Worm (Caenorhabditis elegans) whole organism, young adult: ENCODE data around the gene fahd-1.
A peak's percentile ranks its signal among the peaks of the same experiment; 100 is the strongest.

Experiments used
- C06A6.2 ChIP-seq: fragments of 200-800 bp; sonication (Bioruptor generic); conservative IDR thresholded peaks from 2 replicates; pipeline ENCODE4 v1.3.6; 2022; ENCODE audit warnings: missing genetic modification characterization, missing compliant biosample characterization
- C17E4.6 ChIP-seq: fragments of 200-800 bp; sonication (Bioruptor generic); IDR thresholded peaks from 2 replicates; pipeline ENCODE4 v1.3.6; 2022; ENCODE audit warnings: missing genetic modification reagents, missing genetic modification characterization, missing compliant biosample characterization
- F22D6.2 ChIP-seq: sonication (generic microtip); optimal IDR thresholded peaks from 2 replicates; lab custom pipeline; 2016; ENCODE audit warnings: mild to moderate bottlenecking, missing genetic modification characterization, missing compliant biosample characterization
- F39B2.1 ChIP-seq: fragments of 200-800 bp; sonication (Bioruptor generic); IDR thresholded peaks from 2 replicates; pipeline ENCODE4 v1.3.6; 2022; ENCODE audit warnings: missing genetic modification reagents, missing genetic modification characterization, missing compliant biosample characterization
- F55B11.4 ChIP-seq: sonication (generic microtip); optimal IDR thresholded peaks from 2 replicates; lab custom pipeline; 2016; ENCODE audit warnings: missing compliant biosample characterization, missing genetic modification characterization, borderline replicate concordance; ENCODE audit not compliant: insufficient read depth
- F57C9.4 ChIP-seq: sonication (generic microtip); optimal IDR thresholded peaks from 2 replicates; lab custom pipeline; 2017; ENCODE audit warnings: mild to moderate bottlenecking, missing genetic modification characterization, missing compliant biosample characterization
- K11D2.4 ChIP-seq: fragments of 200-800 bp; sonication (Bioruptor generic); IDR thresholded peaks from 2 replicates; pipeline ENCODE4 v1.3.6; 2022; ENCODE audit warnings: missing genetic modification reagents, missing genetic modification characterization, missing compliant biosample characterization
- T26A5.8 ChIP-seq: sonication (generic microtip); optimal IDR thresholded peaks from 2 replicates; lab custom pipeline; 2016; ENCODE audit warnings: missing genetic modification characterization, missing compliant biosample characterization
- Y67H2A.10 ChIP-seq: fragments of 200-800 bp; sonication (Bioruptor generic); conservative IDR thresholded peaks from 2 replicates; pipeline ENCODE4 v1.3.6; 2022; ENCODE audit warnings: missing genetic modification reagents, missing genetic modification characterization, missing compliant biosample characterization
- Y95B8A.8 ChIP-seq: fragments of 200-800 bp; sonication (Bioruptor generic); IDR thresholded peaks from 2 replicates; pipeline ENCODE4 v1.3.6; 2022; ENCODE audit warnings: missing genetic modification reagents, missing genetic modification characterization, missing compliant biosample characterization
- ZK185.1 ChIP-seq: sonication (generic microtip); optimal IDR thresholded peaks from 2 replicates; lab custom pipeline; 2016; ENCODE audit warnings: mild to moderate bottlenecking, missing genetic modification characterization, missing compliant biosample characterization; ENCODE audit not compliant: poor library complexity, severe bottlenecking
- bed-1 ChIP-seq: fragments of 200-800 bp; sonication (Bioruptor generic); IDR thresholded peaks from 2 replicates; pipeline ENCODE4 v1.3.6; 2022; ENCODE audit warnings: missing genetic modification reagents, missing genetic modification characterization, missing compliant biosample characterization
- ccch-3 ChIP-seq: fragments of 200-800 bp; sonication (Bioruptor generic); optimal IDR thresholded peaks from 2 replicates; lab custom pipeline; 2018; ENCODE audit warnings: mild to moderate bottlenecking, missing genetic modification characterization, missing compliant biosample characterization
- ceh-27 ChIP-seq: fragments of 200-800 bp; sonication (Bioruptor generic); optimal IDR thresholded peaks from 2 replicates; lab custom pipeline; 2018; ENCODE audit warnings: mild to moderate bottlenecking, missing genetic modification characterization, moderate library complexity, missing compliant biosample characterization
- ceh-58 ChIP-seq: fragments of 200-800 bp; sonication (Bioruptor generic); IDR thresholded peaks from 2 replicates; pipeline ENCODE4 v1.3.6; 2022; ENCODE audit warnings: missing genetic modification characterization, missing compliant biosample characterization
- ceh-91 ChIP-seq: fragments of 200-800 bp; sonication (Bioruptor generic); IDR thresholded peaks from 2 replicates; pipeline ENCODE4 v1.3.6; 2022; ENCODE audit warnings: missing genetic modification reagents, missing genetic modification characterization, missing compliant biosample characterization
- die-1 ChIP-seq: sonication (generic microtip); optimal IDR thresholded peaks from 2 replicates; lab custom pipeline; 2016; ENCODE audit warnings: missing genotype, mild to moderate bottlenecking, missing genetic modification characterization, missing compliant biosample characterization
- dpff-1 ChIP-seq: sonication (generic microtip); optimal IDR thresholded peaks from 2 replicates; lab custom pipeline; 2017; ENCODE audit warnings: mild to moderate bottlenecking, missing genetic modification characterization, missing compliant biosample characterization
- efl-1 ChIP-seq: fragments of 150-350 bp; optimal IDR thresholded peaks from 2 replicates; lab custom pipeline; 2014; ENCODE audit warnings: missing biosample characterization, missing genetic modification reagents, missing genetic modification characterization
- ekl-4 ChIP-seq: fragments of 200-800 bp; sonication (Bioruptor generic); IDR thresholded peaks from 2 replicates; pipeline ENCODE4 v1.3.6; 2022; ENCODE audit warnings: missing genetic modification reagents, missing genetic modification characterization, missing compliant biosample characterization
- fkh-3 ChIP-seq: sonication (generic microtip); optimal IDR thresholded peaks from 2 replicates; lab custom pipeline; 2016; ENCODE audit warnings: mild to moderate bottlenecking, missing genetic modification characterization, missing compliant biosample characterization
- gei-17 ChIP-seq: fragments of 200-800 bp; sonication (Bioruptor generic); optimal IDR thresholded peaks from 2 replicates; lab custom pipeline; 2018; ENCODE audit warnings: mild to moderate bottlenecking, missing genetic modification characterization, missing compliant biosample characterization
- hmg-1.2 ChIP-seq: fragments of 200-800 bp; sonication (Bioruptor generic); IDR thresholded peaks from 2 replicates; pipeline ENCODE4 v1.3.6; 2022; ENCODE audit warnings: missing genetic modification reagents, missing genetic modification characterization, missing compliant biosample characterization
- hsf-1 ChIP-seq: fragments of 200-800 bp; sonication (Bioruptor generic); IDR thresholded peaks from 2 replicates; pipeline ENCODE4 v1.3.6; 2022; ENCODE audit warnings: missing genetic modification reagents, missing genetic modification characterization, missing compliant biosample characterization
- let-607 ChIP-seq, 2 experiments: fragments of 200-800 bp in 1 of 2; sonication (Bioruptor generic) in 1 of 2; sonication (generic microtip) in 1 of 2; optimal IDR thresholded peaks; 2 replicates each; lab custom pipeline; 2016 to 2018; ENCODE audit warnings: mild to moderate bottlenecking in 2 of 2, missing compliant biosample characterization in 2 of 2, missing genetic modification characterization in 2 of 2, moderate library complexity in 2 of 2, missing genotype in 1 of 2
- madf-6 ChIP-seq: fragments of 200-800 bp; sonication (Bioruptor generic); IDR thresholded peaks from 2 replicates; pipeline ENCODE4 v1.3.6; 2022; ENCODE audit warnings: missing genetic modification reagents, missing genetic modification characterization, missing compliant biosample characterization
- nfya-2 ChIP-seq: fragments of 200-800 bp; sonication (Bioruptor generic); IDR thresholded peaks from 2 replicates; pipeline ENCODE4 v1.3.6; 2022; ENCODE audit warnings: missing genetic modification reagents, missing genetic modification characterization, missing compliant biosample characterization
- nhr-27 ChIP-seq: fragments of 200-800 bp; sonication (Bioruptor generic); optimal IDR thresholded peaks from 2 replicates; lab custom pipeline; 2018; ENCODE audit warnings: mild to moderate bottlenecking, missing genetic modification characterization, moderate library complexity, missing compliant biosample characterization
- nhr-80 ChIP-seq: sonication (generic microtip); optimal IDR thresholded peaks from 2 replicates; lab custom pipeline; 2016; ENCODE audit warnings: missing genetic modification characterization, missing compliant biosample characterization
- nhr-90 ChIP-seq: sonication (generic microtip); optimal IDR thresholded peaks from 2 replicates; lab custom pipeline; 2016; ENCODE audit warnings: missing genotype, mild to moderate bottlenecking, missing genetic modification characterization, missing compliant biosample characterization
- pbrm-1 ChIP-seq: fragments of 200-800 bp; sonication (Bioruptor generic); IDR thresholded peaks from 2 replicates; pipeline ENCODE4 v1.3.6; 2022; ENCODE audit warnings: missing genetic modification reagents, missing genetic modification characterization, missing compliant biosample characterization
- pha-4 ChIP-seq: fragments of 150-350 bp; sonication (generic microtip); optimal IDR thresholded peaks from 2 replicates; lab custom pipeline; 2014; ENCODE audit warnings: missing biosample characterization, missing genetic modification reagents, missing genetic modification characterization
- sea-2 ChIP-seq: fragments of 200-800 bp; sonication (Bioruptor generic); IDR thresholded peaks from 2 replicates; pipeline ENCODE4 v1.3.6; 2022; ENCODE audit warnings: missing genetic modification characterization, missing compliant biosample characterization
- snpc-4 ChIP-seq, 5 experiments: fragments of 150-350 bp in 1 of 5; sonication (generic microtip) in 4 of 5; optimal IDR thresholded peaks; 2 replicates each; lab custom pipeline; 2014 to 2018; ENCODE audit warnings: missing genetic modification characterization in 5 of 5, missing biosample characterization in 3 of 5, antibody characterized with exemption in 2 of 5, mild to moderate bottlenecking in 2 of 5, missing compliant biosample characterization in 2 of 5, missing genotype in 2 of 5, moderate library complexity in 2 of 5, missing genetic modification reagents in 1 of 5
- unc-130 ChIP-seq: sonication (generic microtip); optimal IDR thresholded peaks from 2 replicates; lab custom pipeline; 2016; ENCODE audit warnings: missing genetic modification reagents, missing genetic modification characterization, missing compliant biosample characterization
- zfh-2 ChIP-seq: fragments of 200-800 bp; sonication (Bioruptor generic); conservative IDR thresholded peaks from 2 replicates; pipeline ENCODE4 v1.3.6; 2022; ENCODE audit warnings: missing genetic modification reagents, missing genetic modification characterization, missing compliant biosample characterization
- ztf-18 ChIP-seq: sonication (generic microtip); optimal IDR thresholded peaks from 2 replicates; lab custom pipeline; 2016; ENCODE audit warnings: missing genotype, mild to moderate bottlenecking, missing genetic modification characterization, missing compliant biosample characterization
- ztf-22 ChIP-seq: fragments of 200-800 bp; sonication (Bioruptor generic); optimal IDR thresholded peaks from 2 replicates; lab custom pipeline; 2018; ENCODE audit warnings: mild to moderate bottlenecking, missing genetic modification characterization, moderate library complexity, missing compliant biosample characterization

Gene fahd-1

DNA sequence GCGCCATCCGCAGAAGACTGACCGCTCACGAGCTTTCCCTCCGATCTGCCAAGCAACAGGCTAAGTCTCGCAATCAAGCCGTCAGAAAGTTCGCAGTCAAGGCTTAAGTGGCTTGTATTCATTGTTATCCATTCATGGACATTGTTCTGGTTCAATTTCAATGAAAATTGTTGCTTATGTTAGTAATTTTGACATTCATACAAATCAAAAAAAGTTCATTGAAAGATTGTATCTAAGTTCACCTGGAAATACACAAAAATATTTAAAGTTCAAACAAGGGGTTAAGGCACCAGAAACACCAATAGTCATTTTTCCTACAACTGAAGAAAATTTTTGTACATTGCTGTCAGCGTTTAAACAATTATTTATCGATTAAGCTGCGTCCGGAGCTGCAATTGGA, 36.6 kb upstream of the fahd-1 start (continued):
- TF ChIP-seq F39B2.1 (GFP tag; lab: Robert Waterston, UW) (peak; percentile 48; the same call in 1 of the 2 replicates), Y95B8A.8 (peak; percentile 69; the same call in 1 of the 2 replicates), C06A6.2 (GFP tag; lab: Robert Waterston, UW) (no peak), ztf-18 (peak; percentile 45), snpc-4 (GFP tag; optimal IDR thresholded peaks at IDR 0.05; lab: Kevin White, UChicago) (peak; percentile 20), snpc-4 (tag; optimal IDR thresholded peaks at IDR 0.05; lab: Kevin White, UChicago) (peak in 1 of 4 experiments; percentile 53), F55B11.4 (tag; lab: Kevin White, UChicago) (no peak), ztf-22 (GFP tag; lab: Kevin White, UChicago) (no peak), ccch-3 (GFP tag; lab: Kevin White, UChicago) (no peak), F22D6.2 (tag; lab: Kevin White, UChicago) (no peak), nhr-90 (tag; lab: Kevin White, UChicago) (peak; percentile 9), pbrm-1 (peak; percentile 66; the same call in 1 of the 2 replicates), pha-4 (tag; lab: Kevin White, UChicago) (no peak), madf-6 (GFP tag; lab: Robert Waterston, UW) (peak; percentile 58)

DNA sequence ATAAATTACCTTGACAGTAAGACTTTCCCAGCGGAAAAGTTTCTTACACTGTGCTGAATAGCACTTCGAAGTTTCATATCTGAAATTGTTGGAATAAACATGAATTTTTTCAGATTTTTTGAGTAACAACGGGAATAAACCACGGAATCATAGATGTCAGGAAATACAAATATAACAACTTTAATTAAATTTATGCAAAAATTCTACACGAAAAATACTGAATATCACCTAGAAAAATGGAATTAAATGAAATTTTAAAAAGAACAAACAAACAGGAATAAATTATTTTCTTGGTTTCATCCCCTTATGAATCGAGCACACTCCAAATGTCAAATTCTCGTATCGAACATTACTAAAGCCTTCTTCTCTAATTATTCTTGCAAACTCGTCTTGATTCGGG, 34.9 kb upstream of the fahd-1 start, which contains the start of gene tag-307:
tag-307 (minus strand) TSS at position 101 of the 400 bp plus-strand sequence.
- no peak for TF ChIP-seq zfh-2 (GFP tag; lab: Robert Waterston, UW)
- no peak for TF ChIP-seq hmg-1.2
- TF ChIP-seq efl-1 (GFP tag; lab: Kevin White, UChicago) = no peak
- no peak for TF ChIP-seq gei-17 (GFP tag; lab: Kevin White, UChicago)
- TF ChIP-seq ceh-58 = no peak
- TF ChIP-seq ztf-18 = no peak
- TF ChIP-seq Y67H2A.10 (GFP tag; lab: Robert Waterston, UW) = no peak
- no peak for TF ChIP-seq ztf-22 (GFP tag; lab: Kevin White, UChicago)
- TF ChIP-seq nhr-27 (tag; lab: Kevin White, UChicago) = no peak
- TF ChIP-seq dpff-1 (tag; lab: Kevin White, UChicago) = no peak
- no peak for TF ChIP-seq hsf-1 (GFP tag; lab: Robert Waterston, UW)
- no peak for TF ChIP-seq bed-1 (GFP tag; lab: Robert Waterston, UW)
- TF ChIP-seq die-1 (tag; lab: Kevin White, UChicago) = no peak
- TF ChIP-seq fkh-3 = no peak
- no peak for TF ChIP-seq ceh-91 (GFP tag; lab: Robert Waterston, UW)
- TF ChIP-seq, all 124 proteins: peak for 0

DNA sequence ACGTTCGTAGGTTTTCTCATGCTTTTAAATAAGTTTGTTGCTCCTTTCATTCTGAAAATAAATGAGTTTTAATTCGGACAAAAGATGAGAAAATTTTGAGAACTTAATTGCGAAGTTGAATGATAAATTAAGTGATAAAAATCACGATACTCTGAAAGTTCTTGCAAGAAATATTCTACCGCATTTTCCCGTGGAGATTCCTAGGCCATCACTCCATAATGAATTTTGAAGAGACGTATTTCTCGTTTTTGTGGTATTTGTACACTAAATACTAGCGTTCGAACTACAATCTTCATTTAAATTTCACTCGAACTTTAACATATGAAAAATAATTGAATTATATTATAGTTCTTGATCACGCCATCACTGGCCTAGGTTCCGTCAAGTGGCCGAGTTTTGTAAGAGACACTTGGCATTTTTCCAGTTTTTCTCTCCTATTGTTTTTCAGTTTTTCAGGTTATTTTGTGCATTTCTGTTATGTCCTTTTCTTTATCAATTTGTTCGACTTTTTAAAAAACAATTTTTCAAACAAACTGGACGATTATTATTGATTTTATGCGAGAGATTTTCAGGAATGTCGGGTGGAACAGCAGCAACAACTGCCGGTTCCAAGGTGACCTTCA, 33.5 kb upstream of the fahd-1 start, which contains the start of the genes coq-5 and ufm-1:
coq-5 (minus strand) TSS at position 51 of the 623 bp plus-strand sequence.
ufm-1 (plus strand) TSS at position 573 of the 623 bp plus-strand sequence.
- no peak for TF ChIP-seq nfya-2 (GFP tag; lab: Robert Waterston, UW)
- TF ChIP-seq K11D2.4 (GFP tag; lab: Robert Waterston, UW) = no peak
- TF ChIP-seq nhr-80 (tag; lab: Kevin White, UChicago) = peak; percentile 5
- TF ChIP-seq T26A5.8 (tag; lab: Kevin White, UChicago) = no peak
- peak; percentile 16 for TF ChIP-seq unc-130 (GFP tag; lab: Kevin White, UChicago)
- TF ChIP-seq C17E4.6 (GFP tag; lab: Robert Waterston, UW) = no peak
- TF ChIP-seq hmg-1.2 = peak; percentile 9; the same call in 1 of the 2 replicates
- peak; percentile 69 for TF ChIP-seq ZK185.1 (tag; lab: Kevin White, UChicago)
- TF ChIP-seq ekl-4 (GFP tag; lab: Robert Waterston, UW) = no peak
- no peak for TF ChIP-seq sea-2
- no peak for TF ChIP-seq snpc-4 (GFP tag; optimal IDR thresholded peaks at IDR 0.05; lab: Kevin White, UChicago)
- TF ChIP-seq snpc-4 (tag; optimal IDR thresholded peaks at IDR 0.05; lab: Kevin White, UChicago) = no peak
- TF ChIP-seq F57C9.4 (tag; lab: Kevin White, UChicago) = no peak
- peak; percentile 31 for TF ChIP-seq ceh-27 (GFP tag; lab: Kevin White, UChicago)
- peak in 1 of 2 experiments; percentile 43 for TF ChIP-seq let-607 (tag; optimal IDR thresholded peaks at IDR 0.05; lab: Kevin White, UChicago)
- TF ChIP-seq, all 124 proteins: peak for 6
